Worm (Caenorhabditis elegans) whole organism, early embryonic: ENCODE results near the gene F12E12.6.

Experiments used
- B0310.2 ChIP-seq: sonication (generic microtip); optimal IDR thresholded peaks from 2 replicates; lab custom pipeline; 2016; ENCODE audit warnings: mild to moderate bottlenecking, missing genetic modification characterization, missing compliant biosample characterization
- ceh-36 ChIP-seq: sonication (generic microtip); optimal IDR thresholded peaks from 2 replicates; lab custom pipeline; 2016; ENCODE audit warnings: missing genetic modification characterization, inconsistent platforms, missing compliant biosample characterization

ce11 chrII:3711047-3711446 lies 25.7 kb downstream of the F12E12.6 start, which contains the start of gene fbxc-53:
- peak; percentile 51 for TF ChIP-seq ceh-36 (tag; lab: Kevin White, UChicago)
- TF ChIP-seq B0310.2 (tag; lab: Kevin White, UChicago), result no peak
